Fruit fly (Drosophila melanogaster) Kc167 (cell line): Measurements from ENCODE around the gene CG18599.

Experiments
- psq ChIP-seq: fragments of >200 bp; optimal IDR thresholded peaks from 2 replicates; lab custom pipeline; 2017; ENCODE audit warnings: missing external identifiers
- ttk ChIP-seq: sonication (Bioruptor generic); optimal IDR thresholded peaks from 2 replicates; lab custom pipeline; 2017; ENCODE audit warnings: missing external identifiers

- no peak for TF ChIP-seq ttk
- TF ChIP-seq psq, result no peak
These were observed 43.9 kb downstream of the CG18599 start for dm6 chr3R:18311368-18311919.
